Worm (Caenorhabditis elegans) whole organism, L2 larva: ENCODE results near the gene ints-11.

Source experiments
- C34F6.9 ChIP-seq: fragments of 150-350 bp; optimal IDR thresholded peaks from 2 replicates; lab custom pipeline; 2014; ENCODE audit warnings: missing biosample characterization, missing genetic modification characterization
- F13H6.1 ChIP-seq: sonication (generic microtip); optimal IDR thresholded peaks from 2 replicates; lab custom pipeline; 2016; ENCODE audit warnings: missing genetic modification characterization, missing compliant biosample characterization
- Y55F3AM.14 ChIP-seq: fragments of 200-800 bp; sonication (Bioruptor generic); optimal IDR thresholded peaks from 2 replicates; lab custom pipeline; 2018; ENCODE audit warnings: mild to moderate bottlenecking, missing genetic modification characterization, missing compliant biosample characterization
- ZK546.5 ChIP-seq: sonication (generic microtip); optimal IDR thresholded peaks from 2 replicates; lab custom pipeline; 2017; ENCODE audit warnings: missing biosample characterization, missing genetic modification characterization
- alr-1 ChIP-seq: fragments of 150-350 bp; optimal IDR thresholded peaks from 2 replicates; lab custom pipeline; 2014; ENCODE audit warnings: missing biosample characterization, missing genetic modification characterization
- aly-2 ChIP-seq: fragments of 150-350 bp; optimal IDR thresholded peaks from 2 replicates; lab custom pipeline; 2014; ENCODE audit warnings: missing biosample characterization, missing genetic modification characterization
- blmp-1 ChIP-seq: sonication (generic microtip); optimal IDR thresholded peaks from 2 replicates; lab custom pipeline; 2017; ENCODE audit warnings: missing genetic modification characterization, mild to moderate bottlenecking, missing compliant biosample characterization, antibody characterized with exemption, moderate library complexity; ENCODE audit not compliant: insufficient read depth
- ceh-16 ChIP-seq: fragments of 150-350 bp; optimal IDR thresholded peaks from 2 replicates; lab custom pipeline; 2014; ENCODE audit warnings: missing biosample characterization, missing genetic modification characterization
- crh-2 ChIP-seq: sonication (generic microtip); optimal IDR thresholded peaks from 2 replicates; lab custom pipeline; 2017; ENCODE audit warnings: missing biosample characterization, missing genetic modification characterization
- dmd-4 ChIP-seq: sonication (generic microtip); optimal IDR thresholded peaks from 2 replicates; lab custom pipeline; 2017; ENCODE audit warnings: missing biosample characterization, missing genetic modification characterization
- egl-27 ChIP-seq: sonication (generic microtip); optimal IDR thresholded peaks from 3 replicates; lab custom pipeline; 2017; ENCODE audit warnings: missing biosample characterization, missing genetic modification reagents, missing genetic modification characterization
- elt-1 ChIP-seq: fragments of 150-350 bp; optimal IDR thresholded peaks from 2 replicates; lab custom pipeline; 2014; ENCODE audit warnings: missing biosample characterization, missing genetic modification characterization
- fos-1 ChIP-seq: fragments of 150-350 bp; optimal IDR thresholded peaks from 2 replicates; lab custom pipeline; 2014; ENCODE audit warnings: missing biosample characterization, missing genetic modification characterization
- gmeb-1 ChIP-seq: fragments of 150-350 bp; optimal IDR thresholded peaks from 2 replicates; lab custom pipeline; 2014; ENCODE audit warnings: missing biosample characterization, missing genetic modification characterization
- lin-11 ChIP-seq: fragments of 150-350 bp; sonication (generic microtip); optimal IDR thresholded peaks from 2 replicates; lab custom pipeline; 2014; ENCODE audit warnings: missing biosample characterization, missing genetic modification characterization, inconsistent platforms, mixed read lengths
- lin-13 ChIP-seq: fragments of 150-350 bp; optimal IDR thresholded peaks from 2 replicates; lab custom pipeline; 2014; ENCODE audit warnings: missing biosample characterization, missing genetic modification reagents, missing genetic modification characterization
- lin-39 ChIP-seq: fragments of 150-350 bp; optimal IDR thresholded peaks from 2 replicates; lab custom pipeline; 2014; ENCODE audit warnings: missing biosample characterization, missing genetic modification reagents, missing genetic modification characterization
- lsy-2 ChIP-seq, 2 experiments: fragments of 150-350 bp in 1 of 2; sonication (generic microtip) in 1 of 2; optimal IDR thresholded peaks; 2 replicates each; lab custom pipeline; 2014 to 2017; ENCODE audit warnings: missing biosample characterization in 2 of 2, missing genetic modification characterization in 2 of 2
- mab-5 ChIP-seq: fragments of 150-350 bp; optimal IDR thresholded peaks from 2 replicates; lab custom pipeline; 2014; ENCODE audit warnings: missing biosample characterization, missing genetic modification characterization
- mdl-1 ChIP-seq, 2 experiments: fragments of 150-350 bp in 1 of 2; sonication (generic microtip) in 1 of 2; optimal IDR thresholded peaks; 2 replicates each; lab custom pipeline; 2017; ENCODE audit warnings: missing biosample characterization in 2 of 2, missing genetic modification characterization in 2 of 2
- nhr-10 ChIP-seq: sonication (generic microtip); optimal IDR thresholded peaks from 2 replicates; lab custom pipeline; 2017; ENCODE audit warnings: missing biosample characterization, missing genetic modification characterization
- nhr-11 ChIP-seq: fragments of 150-350 bp; optimal IDR thresholded peaks from 2 replicates; lab custom pipeline; 2014; ENCODE audit warnings: missing biosample characterization, missing genetic modification characterization
- nhr-12 ChIP-seq: fragments of 150-350 bp; optimal IDR thresholded peaks from 2 replicates; lab custom pipeline; 2014; ENCODE audit warnings: missing biosample characterization, missing genetic modification characterization
- nhr-129 ChIP-seq: fragments of 150-350 bp; optimal IDR thresholded peaks from 2 replicates; lab custom pipeline; 2014; ENCODE audit warnings: missing biosample characterization, missing genetic modification characterization
- nhr-21 ChIP-seq: fragments of 150-350 bp; optimal IDR thresholded peaks from 2 replicates; lab custom pipeline; 2014; ENCODE audit warnings: missing biosample characterization, missing genetic modification characterization
- nhr-23 ChIP-seq: fragments of 150-350 bp; optimal IDR thresholded peaks from 2 replicates; lab custom pipeline; 2014; ENCODE audit warnings: missing biosample characterization, missing genetic modification reagents, missing genetic modification characterization
- nhr-237 ChIP-seq: fragments of 150-350 bp; optimal IDR thresholded peaks from 2 replicates; lab custom pipeline; 2014; ENCODE audit warnings: missing biosample characterization, missing genetic modification characterization
- nhr-25 ChIP-seq: fragments of 150-350 bp; sonication (generic microtip); optimal IDR thresholded peaks from 3 replicates; lab custom pipeline; 2014; ENCODE audit warnings: missing biosample characterization, missing genetic modification characterization
- nhr-6 ChIP-seq: fragments of 150-350 bp; optimal IDR thresholded peaks from 2 replicates; lab custom pipeline; 2014; ENCODE audit warnings: missing biosample characterization, missing genetic modification characterization
- nhr-77 ChIP-seq: fragments of 150-350 bp; optimal IDR thresholded peaks from 2 replicates; lab custom pipeline; 2014; ENCODE audit warnings: missing biosample characterization, missing genetic modification characterization
- peb-1 ChIP-seq: fragments of 150-350 bp; optimal IDR thresholded peaks from 2 replicates; lab custom pipeline; 2014; ENCODE audit warnings: missing biosample characterization, missing genetic modification characterization
- sem-4 ChIP-seq: fragments of 150-350 bp; optimal IDR thresholded peaks from 2 replicates; lab custom pipeline; 2014; ENCODE audit warnings: missing biosample characterization, missing genetic modification reagents, missing genetic modification characterization
- skn-1 ChIP-seq: sonication (generic microtip); optimal IDR thresholded peaks from 2 replicates; lab custom pipeline; 2017; ENCODE audit warnings: missing biosample characterization, missing genetic modification characterization
- sma-3 ChIP-seq: sonication (generic microtip); optimal IDR thresholded peaks from 2 replicates; lab custom pipeline; 2016; ENCODE audit warnings: missing genetic modification reagents, missing genetic modification characterization, missing compliant biosample characterization
- sma-9 ChIP-seq, 2 experiments: fragments of 150-350 bp in 1 of 2; sonication (generic microtip) in 1 of 2; optimal IDR thresholded peaks; 2 replicates each; lab custom pipeline; 2014 to 2016; ENCODE audit warnings: missing genetic modification characterization in 2 of 2, mild to moderate bottlenecking in 1 of 2, missing biosample characterization in 1 of 2, missing compliant biosample characterization in 1 of 2, missing genetic modification reagents in 1 of 2, moderate library complexity in 1 of 2
- snpc-4 ChIP-seq: fragments of 150-350 bp; optimal IDR thresholded peaks from 2 replicates; lab custom pipeline; 2014; ENCODE audit warnings: missing biosample characterization, missing genetic modification characterization
- unc-39 ChIP-seq: fragments of 150-350 bp; optimal IDR thresholded peaks from 2 replicates; lab custom pipeline; 2014; ENCODE audit warnings: missing biosample characterization, missing genetic modification characterization
- unc-55 ChIP-seq: fragments of 150-350 bp; sonication (generic microtip); optimal IDR thresholded peaks from 3 replicates; lab custom pipeline; 2014; ENCODE audit warnings: missing biosample characterization, missing genetic modification reagents, missing genetic modification characterization
- zag-1 ChIP-seq: fragments of 150-350 bp; optimal IDR thresholded peaks from 2 replicates; lab custom pipeline; 2014; ENCODE audit warnings: missing biosample characterization, missing genetic modification characterization
- ztf-1 ChIP-seq: fragments of 200-800 bp; sonication (Bioruptor generic); conservative IDR thresholded peaks from 2 replicates; pipeline ENCODE4 v1.3.6; 2022; ENCODE audit warnings: missing genetic modification characterization, missing compliant biosample characterization
- ztf-4 ChIP-seq: fragments of 150-350 bp; optimal IDR thresholded peaks from 2 replicates; lab custom pipeline; 2014; ENCODE audit warnings: missing biosample characterization, missing genetic modification characterization

Gene ints-11

ce11 chrII:8141135-8141534 is 2.1 kb downstream of the ints-11 start:
- TF ChIP-seq alr-1 (no peak), egl-27 (tag; lab: Kevin White, UChicago) (no peak), nhr-237 (tag; lab: Kevin White, UChicago) (no peak), ztf-1 (GFP tag; lab: Robert Waterston, UW) (no peak), nhr-12 (tag; lab: Kevin White, UChicago) (no peak), peb-1 (tag; lab: Kevin White, UChicago) (no peak), lin-13 (GFP tag; lab: Kevin White, UChicago) (no peak), gmeb-1 (tag; lab: Kevin White, UChicago) (no peak), ceh-16 (tag; lab: Kevin White, UChicago) (no peak), nhr-129 (tag; lab: Kevin White, UChicago) (no peak), lin-11 (tag; lab: Kevin White, UChicago) (no peak), nhr-6 (tag; lab: Kevin White, UChicago) (no peak), C34F6.9 (no peak)

- TF ChIP-seq nhr-11 (tag; lab: Kevin White, UChicago) (no peak), nhr-77 (tag; lab: Kevin White, UChicago) (no peak), lin-39 (tag; lab: Kevin White, UChicago) (no peak), gmeb-1 (tag; lab: Kevin White, UChicago) (no peak), ZK546.5 (tag; lab: Kevin White, UChicago) (no peak), nhr-10 (tag; lab: Kevin White, UChicago) (no peak), unc-39 (tag; lab: Kevin White, UChicago) (no peak), elt-1 (no peak), aly-2 (tag; lab: Kevin White, UChicago) (no peak), ztf-1 (GFP tag; lab: Robert Waterston, UW) (no peak), C34F6.9 (peak; percentile 36), dmd-4 (tag; lab: Kevin White, UChicago) (no peak), ceh-16 (tag; lab: Kevin White, UChicago) (no peak), fos-1 (tag; lab: Kevin White, UChicago) (peak; percentile 0), mdl-1 (tag; optimal IDR thresholded peaks at IDR 0.05; lab: Kevin White, UChicago) (no peak), skn-1 (tag; lab: Kevin White, UChicago) (peak; percentile 86), nhr-23 (tag; lab: Kevin White, UChicago) (no peak), lsy-2 (tag; optimal IDR thresholded peaks at IDR 0.05; lab: Kevin White, UChicago) (peak in 1 of 2 experiments; percentile 27), egl-27 (tag; lab: Kevin White, UChicago) (no peak), lin-13 (GFP tag; lab: Kevin White, UChicago) (no peak), peb-1 (tag; lab: Kevin White, UChicago) (no peak), alr-1 (no peak), unc-55 (GFP tag; lab: Kevin White, UChicago) (peak; percentile 2), nhr-12 (tag; lab: Kevin White, UChicago) (no peak), ztf-4 (tag; lab: Kevin White, UChicago) (no peak), mab-5 (tag; lab: Kevin White, UChicago) (no peak), sem-4 (no peak), zag-1 (no peak), crh-2 (tag; lab: Kevin White, UChicago) (no peak), F13H6.1 (tag; lab: Kevin White, UChicago) (no peak), nhr-129 (tag; lab: Kevin White, UChicago) (no peak), nhr-6 (tag; lab: Kevin White, UChicago) (no peak), Y55F3AM.14 (GFP tag; lab: Kevin White, UChicago) (no peak), nhr-21 (tag; lab: Kevin White, UChicago) (no peak), sma-9 (GFP tag; optimal IDR thresholded peaks at IDR 0.05; lab: Kevin White, UChicago) (no peak), sma-9 (tag; optimal IDR thresholded peaks at IDR 0.05; lab: Kevin White, UChicago) (no peak), blmp-1 (tag; lab: Kevin White, UChicago) (no peak)
- TF ChIP-seq, all 48 proteins: peak for 5
These were observed 5.2 kb downstream of the ints-11 start, which contains the start of gene cdc-48.2 for ce11 chrII:8138015-8138546. cdc-48.2 (plus strand) TSS chrII:8138496.

ce11 chrII:8137379-8137778 is 5.9 kb downstream of the ints-11 start:
- TF ChIP-seq nhr-25 (tag; lab: Kevin White, UChicago) (peak; percentile 8), gmeb-1 (tag; lab: Kevin White, UChicago) (peak; percentile 21), nhr-12 (tag; lab: Kevin White, UChicago) (no peak), snpc-4 (tag; lab: Kevin White, UChicago) (no peak), elt-1 (no peak), dmd-4 (tag; lab: Kevin White, UChicago) (no peak), sma-3 (GFP tag; lab: Kevin White, UChicago) (peak; percentile 1), skn-1 (tag; lab: Kevin White, UChicago) (peak; percentile 16), nhr-21 (tag; lab: Kevin White, UChicago) (no peak), unc-55 (GFP tag; lab: Kevin White, UChicago) (peak; percentile 29), nhr-129 (tag; lab: Kevin White, UChicago) (peak; percentile 49), alr-1 (no peak), C34F6.9 (peak; percentile 37), egl-27 (tag; lab: Kevin White, UChicago) (no peak), lsy-2 (tag; optimal IDR thresholded peaks at IDR 0.05; lab: Kevin White, UChicago) (peak in 1 of 2 experiments; percentile 67), mdl-1 (tag; optimal IDR thresholded peaks at IDR 0.05; lab: Kevin White, UChicago) (no peak)
